Fruit fly (Drosophila melanogaster): ENCODE measurements around the gene Trf2.

Trf2 gene

dm6 chrX:8422643-8423042 lies 13.6 kb downstream of the Trf2 start:
- TF ChIP-seq Vsx2 (GFP tag; optimal IDR thresholded peaks at IDR 0.05; ENCODE audit: partially characterized antibody) (no peak), sage (GFP tag; optimal IDR thresholded peaks at IDR 0.05) (no peak), fru (GFP tag; optimal IDR thresholded peaks at IDR 0.05) (no peak), lola (GFP tag; optimal IDR thresholded peaks at IDR 0.05) (no peak), brk (GFP tag; optimal IDR thresholded peaks at IDR 0.05) (no peak), CrebA (GFP tag; optimal IDR thresholded peaks at IDR 0.05; ENCODE audit: borderline replicate concordance) (no peak), GATAd (GFP tag; optimal IDR thresholded peaks at IDR 0.05) (no peak), Hr78 (GFP tag; optimal IDR thresholded peaks at IDR 0.05) (no peak), CG32264 (GFP tag; optimal IDR thresholded peaks at IDR 0.05) (no peak), dsf (GFP tag; optimal IDR thresholded peaks at IDR 0.05; ENCODE audit: borderline replicate concordance) (no peak), Mio (GFP tag; optimal IDR thresholded peaks at IDR 0.05) (no peak), jim (GFP tag; optimal IDR thresholded peaks at IDR 0.05) (no peak), Abd-B (GFP tag; optimal IDR thresholded peaks at IDR 0.05) (no peak), CG9705 (GFP tag; optimal IDR thresholded peaks at IDR 0.05) (no peak), dmrt93B (GFP tag; optimal IDR thresholded peaks at IDR 0.05) (no peak)

- TF ChIP-seq dl (GFP tag; optimal IDR thresholded peaks at IDR 0.05; ENCODE audit: insufficient read depth in 1 of 2, partially characterized antibody in 2 of 2) (no peak), N (GFP tag; optimal IDR thresholded peaks at IDR 0.05) (no peak), OdsH (GFP tag; optimal IDR thresholded peaks at IDR 0.05) (no peak), ey (GFP tag; optimal IDR thresholded peaks at IDR 0.05) (no peak), Mio (GFP tag; optimal IDR thresholded peaks at IDR 0.05) (no peak), Rel (GFP tag; optimal IDR thresholded peaks at IDR 0.05) (no peak), Rel (tag; optimal IDR thresholded peaks at IDR 0.05) (no peak), pan (optimal IDR thresholded peaks at IDR 0.05) (no peak), dsf (GFP tag; optimal IDR thresholded peaks at IDR 0.05; ENCODE audit: borderline replicate concordance) (no peak), jim (GFP tag; optimal IDR thresholded peaks at IDR 0.05) (no peak), GATAd (GFP tag; optimal IDR thresholded peaks at IDR 0.05) (no peak), brk (GFP tag; optimal IDR thresholded peaks at IDR 0.05) (no peak), Abd-B (GFP tag; optimal IDR thresholded peaks at IDR 0.05) (no peak), h (GFP tag; optimal IDR thresholded peaks at IDR 0.05) (no peak), woc (GFP tag; optimal IDR thresholded peaks at IDR 0.05) (no peak), Jra (GFP tag; optimal IDR thresholded peaks at IDR 0.05) (no peak), sv (GFP tag; optimal IDR thresholded peaks at IDR 0.05) (no peak), Hr83 (GFP tag; optimal IDR thresholded peaks at IDR 0.05; ENCODE audit: poor library complexity, severe bottlenecking) (no peak), tai (GFP tag; optimal IDR thresholded peaks at IDR 0.05) (no peak)
These were observed 24.6 kb downstream of the Trf2 start, which contains the start of gene CG32712 for dm6 chrX:8433709-8434108. CG32712 (minus strand) TSS chrX:8433809.

dm6 chrX:8436656-8437284 lies 27.7 kb downstream of the Trf2 start, which contains the start of gene CG1440:
CG1440 (plus strand) TSS chrX:8437057.
- TF ChIP-seq dl (GFP tag; optimal IDR thresholded peaks at IDR 0.05; ENCODE audit: insufficient read depth in 1 of 2, partially characterized antibody in 2 of 2) (no peak), CG9705 (GFP tag; optimal IDR thresholded peaks at IDR 0.05) (peak; percentile 20), sv (GFP tag; optimal IDR thresholded peaks at IDR 0.05) (peak; percentile 6), foxo (GFP tag; optimal IDR thresholded peaks at IDR 0.05) (no peak)

- peak; percentile 84 for TF ChIP-seq psq (GFP tag; optimal IDR thresholded peaks at IDR 0.05)
- no peak for TF ChIP-seq HLH106 (tag; optimal IDR thresholded peaks at IDR 0.05)
- no peak for TF ChIP-seq Hr78 (GFP tag; optimal IDR thresholded peaks at IDR 0.05)
These were observed 28.4 kb downstream of the Trf2 start, which contains the start of gene Miga for dm6 chrX:8437285-8438110. Miga (minus strand) TSS chrX:8437820.

Data from whole organism, wandering third instar larva.